Fruit fly (Drosophila melanogaster): ENCODE data around the gene CG9592.

The CG9592 gene

dm6 chr3L:14517525-14517924 is at the start of gene CG9592:
TSS of gene CG9592 (plus strand) at chr3L:14517825.
- TF ChIP-seq prd (optimal IDR thresholded peaks at IDR 0.05), result no peak
- no peak for TF ChIP-seq prd (GFP tag; IDR thresholded peaks at IDR 0.05)
- TF ChIP-seq Pdp1 (GFP tag; optimal IDR thresholded peaks at IDR 0.05), result peak in 1 of 2 experiments; percentile 55
- TF ChIP-seq CG11247 (GFP tag; IDR thresholded peaks at IDR 0.05), result no peak
- no peak for TF ChIP-seq CkIIα-i1 (GFP tag; IDR thresholded peaks at IDR 0.05)

- no peak for TF ChIP-seq CG31441 (GFP tag; IDR thresholded peaks at IDR 0.05)
- no peak for TF ChIP-seq salm (tag; optimal IDR thresholded peaks at IDR 0.05)
- TF ChIP-seq CTCF (GFP tag; optimal IDR thresholded peaks at IDR 0.05), result no peak
- TF ChIP-seq CG4360 (GFP tag; IDR thresholded peaks at IDR 0.05), result peak; percentile 32
- TF ChIP-seq prd (optimal IDR thresholded peaks at IDR 0.05), result no peak
- no peak for TF ChIP-seq prd (GFP tag; IDR thresholded peaks at IDR 0.05)
- peak; percentile 59 for TF ChIP-seq Ets65A (GFP tag)
- no peak for TF ChIP-seq trem (tag; optimal IDR thresholded peaks at IDR 0.05)
- TF ChIP-seq vvl (GFP tag; IDR thresholded peaks at IDR 0.05), result no peak
- TF ChIP-seq CG6689 (GFP tag; IDR thresholded peaks at IDR 0.05), result no peak
- TF ChIP-seq Rx (GFP tag; IDR thresholded peaks at IDR 0.05), result no peak
- no peak for TF ChIP-seq Oli (tag; optimal IDR thresholded peaks at IDR 0.05)
- no peak for TF ChIP-seq Scr (GFP tag; IDR thresholded peaks at IDR 0.05; ENCODE audit: partially characterized antibody)
- TF ChIP-seq Drgx (GFP tag; IDR thresholded peaks at IDR 0.05), result 0 out of 2 replicates have a peak, but pooled peaks have one; percentile 26
- no peak for TF ChIP-seq CG3407 (GFP tag; optimal IDR thresholded peaks at IDR 0.05)
- no peak for TF ChIP-seq Tbp (GFP tag; optimal IDR thresholded peaks at IDR 0.05)
- TF ChIP-seq Meics (GFP tag; optimal IDR thresholded peaks at IDR 0.05), result no peak
- no peak for TF ChIP-seq gro (GFP tag; optimal IDR thresholded peaks at IDR 0.05)
- no peak for TF ChIP-seq Lhr (GFP tag; optimal IDR thresholded peaks at IDR 0.05)
- no peak for TF ChIP-seq az2 (GFP tag; optimal IDR thresholded peaks at IDR 0.05)
- no peak for TF ChIP-seq zfh2 (GFP tag; optimal IDR thresholded peaks at IDR 0.05)
- TF ChIP-seq chif (GFP tag; optimal IDR thresholded peaks at IDR 0.05), result no peak
- TF ChIP-seq cas (GFP tag; IDR thresholded peaks at IDR 0.05), result no peak
- TF ChIP-seq nmo (GFP tag; optimal IDR thresholded peaks at IDR 0.05), result no peak
- no peak for TF ChIP-seq disco-r (GFP tag; optimal IDR thresholded peaks at IDR 0.05)
- TF ChIP-seq sqz (GFP tag; optimal IDR thresholded peaks at IDR 0.05), result peak; percentile 30
- TF ChIP-seq gsb-n (tag; optimal IDR thresholded peaks at IDR 0.05), result no peak
- TF ChIP-seq twi (tag; optimal IDR thresholded peaks at IDR 0.05), result no peak
- TF ChIP-seq al (GFP tag; IDR thresholded peaks at IDR 0.05), result no peak
- TF ChIP-seq CG17361 (GFP tag; IDR thresholded peaks at IDR 0.05), result no peak
- TF ChIP-seq CG3281 (GFP tag; optimal IDR thresholded peaks at IDR 0.05), result no peak
- TF ChIP-seq zen2 (GFP tag; IDR thresholded peaks at IDR 0.05; ENCODE audit: partially characterized antibody), result peak; percentile 14; the same call in 1 of the 3 replicates
- no peak for TF ChIP-seq grau (tag; optimal IDR thresholded peaks at IDR 0.05)
- TF ChIP-seq tio (GFP tag; optimal IDR thresholded peaks at IDR 0.05), result no peak
- no peak for TF ChIP-seq CG13775 (GFP tag; optimal IDR thresholded peaks at IDR 0.05)
- TF ChIP-seq trh (GFP tag; optimal IDR thresholded peaks at IDR 0.05), result no peak
- TF ChIP-seq CoRest (tag; optimal IDR thresholded peaks at IDR 0.05), result no peak
- no peak for TF ChIP-seq klu (GFP tag; IDR thresholded peaks at IDR 0.05)
- no peak for TF ChIP-seq CG2678 (tag; optimal IDR thresholded peaks at IDR 0.05)
- TF ChIP-seq CG2875 (GFP tag; optimal IDR thresholded peaks at IDR 0.05), result no peak
- no peak for TF ChIP-seq CG31388 (GFP tag; optimal IDR thresholded peaks at IDR 0.05)
- TF ChIP-seq otp (GFP tag; IDR thresholded peaks at IDR 0.05), result no peak
- no peak for TF ChIP-seq HLH54F (GFP tag; optimal IDR thresholded peaks at IDR 0.05)
- TF ChIP-seq Gug (GFP tag; IDR thresholded peaks at IDR 0.05), result no peak
- TF ChIP-seq Ssrp (tag; optimal IDR thresholded peaks at IDR 0.05), result no peak
- no peak for TF ChIP-seq pros (GFP tag; optimal IDR thresholded peaks at IDR 0.05)
- TF ChIP-seq chinmo (GFP tag; IDR thresholded peaks at IDR 0.05; ENCODE audit: partially characterized antibody), result 0 out of 4 replicates have a peak, but pooled peaks have one; percentile 43
- TF ChIP-seq MTF-1 (GFP tag; optimal IDR thresholded peaks at IDR 0.05; ENCODE audit: borderline replicate concordance), result no peak
Observed at dm6 chr3L:14476804-14477239, 40.8 kb upstream of the CG9592 start.

Measured in whole organism, embryonic.